Fruit fly (Drosophila melanogaster) whole organism, wandering third instar larva: ENCODE data around the gene Duox.
A peak's percentile ranks its signal among the peaks of the same experiment; 100 is the strongest.

Experiments used
- Abd-B ChIP-seq: fragments of >200 bp; optimal IDR thresholded peaks from 2 replicates; lab custom pipeline; 2017; ENCODE audit warnings: missing biosample characterization, missing genetic modification characterization
- CG32264 ChIP-seq: fragments of 200-800 bp; sonication (Bioruptor generic); optimal IDR thresholded peaks from 2 replicates; lab custom pipeline; 2016; ENCODE audit warnings: missing biosample characterization, missing genetic modification characterization
- CG9705 ChIP-seq: fragments of 200-800 bp; sonication (Bioruptor generic); optimal IDR thresholded peaks from 2 replicates; lab custom pipeline; 2018; ENCODE audit warnings: missing biosample characterization, mild to moderate bottlenecking, missing genetic modification characterization
- CrebA ChIP-seq: fragments of 200-800 bp; sonication (Bioruptor generic); optimal IDR thresholded peaks from 2 replicates; lab custom pipeline; 2016; ENCODE audit warnings: missing biosample characterization, mild to moderate bottlenecking, missing genetic modification characterization, borderline replicate concordance
- Dfd ChIP-seq: fragments of >200 bp; optimal IDR thresholded peaks from 2 replicates; lab custom pipeline; 2017; ENCODE audit warnings: missing biosample characterization, missing genetic modification characterization
- Dif ChIP-seq: fragments of 200-275, 200-300 bp; sonication (Bioruptor generic); optimal IDR thresholded peaks from 2 replicates; lab custom pipeline; 2018; ENCODE audit warnings: missing biosample characterization, missing genetic modification characterization; ENCODE audit not compliant: partially characterized antibody
- GATAd ChIP-seq: sonication (Bioruptor generic); optimal IDR thresholded peaks from 2 replicates; lab custom pipeline; 2016; ENCODE audit warnings: missing biosample characterization, missing genetic modification characterization
- HLH106 ChIP-seq: fragments of 200-800 bp; optimal IDR thresholded peaks from 3 replicates; lab custom pipeline; 2019; ENCODE audit warnings: missing biosample characterization, mild to moderate bottlenecking, missing genetic modification characterization, moderate library complexity
- Hnf4 ChIP-seq: fragments of 200-800 bp; sonication (Bioruptor generic); optimal IDR thresholded peaks from 2 replicates; lab custom pipeline; 2016; ENCODE audit warnings: missing biosample characterization, mild to moderate bottlenecking, missing genetic modification characterization
- Hr78 ChIP-seq: fragments of >200 bp; optimal IDR thresholded peaks from 2 replicates; lab custom pipeline; 2017; ENCODE audit warnings: missing biosample characterization, missing genetic modification characterization
- Hr83 ChIP-seq: fragments of 200-300 bp; sonication (Bioruptor generic); optimal IDR thresholded peaks from 2 replicates; lab custom pipeline; 2016; ENCODE audit warnings: missing biosample characterization, mild to moderate bottlenecking, missing genetic modification characterization, moderate library complexity; ENCODE audit not compliant: poor library complexity, severe bottlenecking
- Jra ChIP-seq: sonication (Bioruptor generic); optimal IDR thresholded peaks from 2 replicates; lab custom pipeline; 2016; ENCODE audit warnings: missing biosample characterization, missing genetic modification characterization
- Mio ChIP-seq: sonication (Bioruptor generic); optimal IDR thresholded peaks from 2 replicates; lab custom pipeline; 2016; ENCODE audit warnings: missing biosample characterization, missing genetic modification characterization
- Myc ChIP-seq: fragments of >200 bp; optimal IDR thresholded peaks from 2 replicates; lab custom pipeline; 2017
- N ChIP-seq: fragments of >200 bp; optimal IDR thresholded peaks from 2 replicates; lab custom pipeline; 2018; ENCODE audit warnings: missing biosample characterization, missing external identifiers, missing genetic modification characterization
- OdsH ChIP-seq: fragments of 200-800 bp; sonication (Bioruptor generic); optimal IDR thresholded peaks from 2 replicates; lab custom pipeline; 2016; ENCODE audit warnings: missing biosample characterization, mild to moderate bottlenecking, missing genetic modification characterization
- Rel ChIP-seq, 2 experiments: fragments of 200-800 bp; sonication (Bioruptor generic) in 1 of 2; optimal IDR thresholded peaks; 2 replicates in 1 of 2; 3 replicates in 1 of 2; lab custom pipeline; 2016 to 2019; ENCODE audit warnings: mild to moderate bottlenecking in 2 of 2, missing biosample characterization in 2 of 2, missing genetic modification characterization in 2 of 2, moderate library complexity in 1 of 2
- Sp1 ChIP-seq: fragments of 200-800 bp; sonication (Bioruptor generic); optimal IDR thresholded peaks from 3 replicates; lab custom pipeline; 2019; ENCODE audit warnings: missing biosample characterization, mild to moderate bottlenecking, missing genetic modification characterization, moderate library complexity
- Vsx2 ChIP-seq: fragments of 200-300, 225-300 bp; sonication (Bioruptor generic); optimal IDR thresholded peaks from 2 replicates; lab custom pipeline; 2018; ENCODE audit warnings: missing biosample characterization, missing genetic modification characterization; ENCODE audit not compliant: partially characterized antibody
- br ChIP-seq: fragments of 200-800 bp; sonication (Bioruptor generic); optimal IDR thresholded peaks from 2 replicates; lab custom pipeline; 2016; ENCODE audit warnings: missing biosample characterization, missing genetic modification characterization
- brk ChIP-seq: fragments of 200-800 bp; sonication (Bioruptor generic); optimal IDR thresholded peaks from 2 replicates; lab custom pipeline; 2016; ENCODE audit warnings: missing biosample characterization, mild to moderate bottlenecking, missing genetic modification characterization
- dl ChIP-seq, 2 experiments: fragments of 175-275, 200-275 bp in 1 of 2; fragments of 200-275 bp in 1 of 2; sonication (Bioruptor generic); optimal IDR thresholded peaks; lab custom pipeline; 2018; ENCODE audit warnings: mild to moderate bottlenecking in 2 of 2, missing biosample characterization in 2 of 2, missing genetic modification characterization in 2 of 2, moderate library complexity in 2 of 2; ENCODE audit not compliant: partially characterized antibody in 2 of 2, insufficient read depth in 1 of 2
- dmrt93B ChIP-seq: fragments of 200-800 bp; sonication (Bioruptor generic); optimal IDR thresholded peaks from 2 replicates; lab custom pipeline; 2018; ENCODE audit warnings: missing biosample characterization, mild to moderate bottlenecking, missing genetic modification characterization
- dsf ChIP-seq: sonication (Bioruptor generic); optimal IDR thresholded peaks from 2 replicates; lab custom pipeline; 2016; ENCODE audit warnings: missing biosample characterization, missing genetic modification characterization, borderline replicate concordance
- ey ChIP-seq: fragments of 200-800 bp; sonication (Bioruptor generic); optimal IDR thresholded peaks from 2 replicates; lab custom pipeline; 2016; ENCODE audit warnings: missing biosample characterization, missing genetic modification characterization
- foxo ChIP-seq, 2 experiments: fragments of 200-800 bp; sonication (Bioruptor generic); optimal IDR thresholded peaks; 2 replicates in 1 of 2; 3 replicates in 1 of 2; lab custom pipeline; 2016 to 2017; ENCODE audit warnings: missing biosample characterization in 2 of 2, missing genetic modification characterization in 2 of 2
- fru ChIP-seq: fragments of 200-800 bp; sonication (Bioruptor generic); optimal IDR thresholded peaks from 3 replicates; lab custom pipeline; 2016; ENCODE audit warnings: missing biosample characterization, mild to moderate bottlenecking, missing genetic modification characterization
- h ChIP-seq: fragments of 200-800 bp; sonication (Bioruptor generic); optimal IDR thresholded peaks from 3 replicates; lab custom pipeline; 2016; ENCODE audit warnings: missing biosample characterization, mild to moderate bottlenecking, missing genetic modification characterization
- jim ChIP-seq: fragments of 175-275, 200-325 bp; sonication (Bioruptor generic); optimal IDR thresholded peaks from 2 replicates; lab custom pipeline; 2016; ENCODE audit warnings: missing biosample characterization, mild to moderate bottlenecking, missing genetic modification characterization
- lola ChIP-seq: fragments of >200 bp; optimal IDR thresholded peaks from 2 replicates; lab custom pipeline; 2017; ENCODE audit warnings: missing biosample characterization, missing genetic modification characterization
- pan ChIP-seq: fragments of >200 bp; optimal IDR thresholded peaks from 2 replicates; lab custom pipeline; 2017
- psq ChIP-seq: fragments of 200-800 bp; sonication (Bioruptor generic); optimal IDR thresholded peaks from 3 replicates; lab custom pipeline; 2017; ENCODE audit warnings: missing biosample characterization, mild to moderate bottlenecking, missing genetic modification characterization, moderate library complexity
- rgr ChIP-seq: fragments of 200-800 bp; sonication (Bioruptor generic); optimal IDR thresholded peaks from 3 replicates; lab custom pipeline; 2016; ENCODE audit warnings: missing biosample characterization, mild to moderate bottlenecking, missing genetic modification characterization
- sage ChIP-seq: fragments of 200-800 bp; sonication (Bioruptor generic); optimal IDR thresholded peaks from 2 replicates; lab custom pipeline; 2016; ENCODE audit warnings: missing biosample characterization, mild to moderate bottlenecking, missing genetic modification characterization
- sv ChIP-seq: fragments of 200-800 bp; sonication (Bioruptor generic); optimal IDR thresholded peaks from 3 replicates; lab custom pipeline; 2016; ENCODE audit warnings: missing biosample characterization, missing genetic modification characterization
- tai ChIP-seq: sonication (Bioruptor generic); optimal IDR thresholded peaks from 2 replicates; lab custom pipeline; 2016; ENCODE audit warnings: missing biosample characterization, missing genetic modification characterization
- usp ChIP-seq: fragments of >200 bp; optimal IDR thresholded peaks from 2 replicates; lab custom pipeline; 2017; ENCODE audit warnings: missing biosample characterization, missing genetic modification characterization
- woc ChIP-seq: sonication (Bioruptor generic); optimal IDR thresholded peaks from 2 replicates; lab custom pipeline; 2016; ENCODE audit warnings: missing biosample characterization, mild to moderate bottlenecking, missing genetic modification characterization

Duox gene

DNA sequence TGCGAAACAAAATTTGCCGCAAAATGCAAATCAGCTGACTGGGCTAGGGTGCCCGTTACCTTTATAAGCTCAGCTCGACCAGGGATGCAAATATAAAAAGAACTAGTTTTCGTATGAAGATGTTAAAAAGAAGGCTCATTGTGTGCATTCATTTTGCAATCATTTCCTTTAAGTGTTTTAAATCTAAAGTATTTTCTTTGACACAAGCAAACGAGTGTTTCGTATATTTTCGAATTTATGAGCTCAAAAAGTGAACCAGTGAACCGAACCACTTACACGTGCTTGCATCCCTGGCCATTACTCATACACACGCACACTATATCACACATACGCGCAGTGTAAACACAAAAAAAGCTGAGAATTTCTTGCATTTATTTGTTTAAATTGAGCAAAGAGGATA lies 48.1 kb upstream of the Duox start, which contains the start of the genes Prx6a and Sbat (continued):
- TF ChIP-seq brk: no peak
- TF ChIP-seq br (GFP tag; lab: Kevin White, UChicago): peak; percentile 70
- TF ChIP-seq jim (GFP tag; lab: Kevin White, UChicago): no peak
- TF ChIP-seq dl (GFP tag; optimal IDR thresholded peaks at IDR 0.05; lab: Kevin White, UChicago; ENCODE audit: insufficient read depth in 1 of 2, partially characterized antibody in 2 of 2): no peak

DNA sequence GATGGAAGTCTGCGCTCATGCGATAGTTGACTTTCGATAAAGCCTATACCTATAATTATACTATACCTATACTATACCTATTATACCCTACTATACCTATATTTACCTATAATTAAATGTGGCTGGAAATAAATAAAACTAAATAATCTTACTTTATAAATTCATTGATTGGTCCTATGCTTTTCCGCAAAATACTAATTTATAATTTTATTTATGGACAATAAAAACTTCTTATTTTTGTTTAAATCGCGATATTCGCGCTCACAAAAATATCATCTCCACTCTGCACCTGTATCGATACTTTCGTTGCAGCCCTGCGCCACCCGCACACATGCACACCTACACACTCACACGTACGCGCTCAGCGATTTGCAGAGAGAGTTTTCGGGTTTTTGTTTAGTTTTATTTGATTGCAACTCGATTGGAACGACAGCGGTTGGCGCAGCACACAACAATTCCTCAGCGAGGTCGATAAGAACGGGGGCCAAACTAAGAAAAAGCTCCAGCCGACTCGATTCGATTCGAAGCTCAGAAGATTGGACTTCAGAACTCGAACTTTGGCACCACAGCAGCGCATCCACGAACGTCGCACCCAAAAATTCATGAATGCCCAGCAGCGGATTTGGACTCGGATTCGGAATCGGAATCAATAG lies 44.6 kb upstream of the Duox start, which contains the start of gene CG8814:
TSS of gene CG8814 (plus strand) at position 349 of the 653 bp plus-strand sequence.
- TF ChIP-seq Abd-B: no peak
- TF ChIP-seq rgr: peak; percentile 58
- TF ChIP-seq CG9705 (GFP tag; lab: Kevin White, UChicago): peak; percentile 28
- TF ChIP-seq brk: peak; percentile 68
- no peak for TF ChIP-seq lola
- peak; percentile 47 for TF ChIP-seq Hr83 (GFP tag; lab: Kevin White, UChicago)
- peak; percentile 46 for TF ChIP-seq dsf
- no peak for TF ChIP-seq Dfd (GFP tag; lab: Kevin White, UChicago)
- TF ChIP-seq sv: peak; percentile 43
- peak; percentile 48 for TF ChIP-seq Sp1 (GFP tag; lab: Kevin White, UChicago)
- TF ChIP-seq h (GFP tag; lab: Kevin White, UChicago): peak; percentile 57
- TF ChIP-seq CG32264 (GFP tag; lab: Kevin White, UChicago): no peak
- no peak for TF ChIP-seq GATAd (GFP tag; lab: Kevin White, UChicago)
- TF ChIP-seq Hr78: no peak
- TF ChIP-seq Hnf4: peak; percentile 88
- peak; percentile 51 for TF ChIP-seq OdsH (GFP tag; lab: Kevin White, UChicago)
- no peak for TF ChIP-seq jim (GFP tag; lab: Kevin White, UChicago)
- no peak for TF ChIP-seq tai (GFP tag; lab: Kevin White, UChicago)
- TF ChIP-seq CrebA (GFP tag; lab: Kevin White, UChicago): no peak
- TF ChIP-seq usp (GFP tag; lab: Kevin White, UChicago): no peak
- no peak for TF ChIP-seq Mio (GFP tag; lab: Kevin White, UChicago)
- TF ChIP-seq pan (lab: Kevin White, UChicago): no peak
- TF ChIP-seq br (GFP tag; lab: Kevin White, UChicago): peak; percentile 23
- TF ChIP-seq Rel (GFP tag; optimal IDR thresholded peaks at IDR 0.05; lab: Kevin White, UChicago): peak; percentile 71
- TF ChIP-seq Rel (tag; optimal IDR thresholded peaks at IDR 0.05; lab: Kevin White, UChicago): peak; percentile 88
- peak; percentile 51 for TF ChIP-seq ey (GFP tag; lab: Kevin White, UChicago)
- TF ChIP-seq N (GFP tag; lab: Kevin White, UChicago): no peak
- peak; percentile 31 for TF ChIP-seq Dif
- TF ChIP-seq dmrt93B (GFP tag; lab: Kevin White, UChicago): peak; percentile 68
- peak; percentile 68 for TF ChIP-seq psq (GFP tag; lab: Kevin White, UChicago)
- TF ChIP-seq sage (GFP tag; lab: Kevin White, UChicago): peak; percentile 42
- TF ChIP-seq HLH106 (tag; lab: Kevin White, UChicago): peak; percentile 74
- TF ChIP-seq Jra: peak; percentile 42
- no peak for TF ChIP-seq Vsx2 (GFP tag; lab: Kevin White, UChicago)
- peak; percentile 64 for TF ChIP-seq fru (GFP tag; lab: Kevin White, UChicago)
- no peak for TF ChIP-seq Myc (lab: Kevin White, UChicago)
- TF ChIP-seq woc (GFP tag; lab: Kevin White, UChicago): peak; percentile 76
- TF ChIP-seq dl (GFP tag; optimal IDR thresholded peaks at IDR 0.05; lab: Kevin White, UChicago; ENCODE audit: insufficient read depth in 1 of 2, partially characterized antibody in 2 of 2): peak in 1 of 2 experiments; percentile 31
- TF ChIP-seq foxo (GFP tag; optimal IDR thresholded peaks at IDR 0.05; lab: Kevin White, UChicago): peak in 1 of 2 experiments; percentile 78
- TF ChIP-seq, all 38 proteins: peak for 23
